Worm (Caenorhabditis elegans) whole organism, young adult: Measurements from ENCODE around the gene T24D5.3.

Experiments used
- B0019.2 ChIP-seq: fragments of 200-800 bp; sonication (Bioruptor generic); conservative IDR thresholded peaks from 2 replicates; pipeline ENCODE4 v1.3.6; 2022; ENCODE audit warnings: missing genetic modification reagents, missing genetic modification characterization, missing compliant biosample characterization
- C06A6.2 ChIP-seq: fragments of 200-800 bp; sonication (Bioruptor generic); conservative IDR thresholded peaks from 2 replicates; pipeline ENCODE4 v1.3.6; 2022; ENCODE audit warnings: missing genetic modification characterization, missing compliant biosample characterization
- C17E4.6 ChIP-seq: fragments of 200-800 bp; sonication (Bioruptor generic); IDR thresholded peaks from 2 replicates; pipeline ENCODE4 v1.3.6; 2022; ENCODE audit warnings: missing genetic modification reagents, missing genetic modification characterization, missing compliant biosample characterization
- D2030.7 ChIP-seq: fragments of 200-800 bp; sonication (Bioruptor generic); IDR thresholded peaks from 2 replicates; pipeline ENCODE4 v1.3.6; 2022; ENCODE audit warnings: missing genetic modification reagents, missing genetic modification characterization, missing compliant biosample characterization
- F52B5.7 ChIP-seq: sonication (generic microtip); optimal IDR thresholded peaks from 2 replicates; lab custom pipeline; 2016; ENCODE audit warnings: mild to moderate bottlenecking, missing genetic modification characterization, missing compliant biosample characterization
- F57A8.1 ChIP-seq: fragments of 200-800 bp; sonication (Bioruptor generic); optimal IDR thresholded peaks from 2 replicates; lab custom pipeline; 2018; ENCODE audit warnings: mild to moderate bottlenecking, missing genetic modification characterization, moderate library complexity, missing compliant biosample characterization
- K12H6.12 ChIP-seq: fragments of 200-800 bp; sonication (Bioruptor generic); optimal IDR thresholded peaks from 2 replicates; lab custom pipeline; 2018; ENCODE audit warnings: mild to moderate bottlenecking, missing genetic modification characterization, missing compliant biosample characterization
- Y53F4B.3 ChIP-seq: fragments of 200-800 bp; sonication (Bioruptor generic); IDR thresholded peaks from 2 replicates; pipeline ENCODE4 v1.3.6; 2022; ENCODE audit warnings: missing genetic modification reagents, missing genetic modification characterization, missing compliant biosample characterization
- Y56A3A.18 ChIP-seq: fragments of 200-800 bp; sonication (Bioruptor generic); IDR thresholded peaks from 2 replicates; pipeline ENCODE4 v1.3.6; 2022; ENCODE audit warnings: missing genetic modification reagents, missing genetic modification characterization, missing compliant biosample characterization
- Y79H2A.3 ChIP-seq: fragments of 200-800 bp; sonication (Bioruptor generic); conservative IDR thresholded peaks from 2 replicates; pipeline ENCODE4 v1.3.6; 2022; ENCODE audit warnings: missing genetic modification reagents, missing genetic modification characterization, missing compliant biosample characterization
- Y95B8A.8 ChIP-seq: fragments of 200-800 bp; sonication (Bioruptor generic); IDR thresholded peaks from 2 replicates; pipeline ENCODE4 v1.3.6; 2022; ENCODE audit warnings: missing genetic modification reagents, missing genetic modification characterization, missing compliant biosample characterization
- ZK185.1 ChIP-seq: sonication (generic microtip); optimal IDR thresholded peaks from 2 replicates; lab custom pipeline; 2016; ENCODE audit warnings: mild to moderate bottlenecking, missing genetic modification characterization, missing compliant biosample characterization; ENCODE audit not compliant: poor library complexity, severe bottlenecking
- athp-1 ChIP-seq: sonication (generic microtip); optimal IDR thresholded peaks from 2 replicates; lab custom pipeline; 2017; ENCODE audit warnings: mild to moderate bottlenecking, missing genetic modification characterization, missing compliant biosample characterization
- attf-5 ChIP-seq: fragments of 200-800 bp; sonication (Bioruptor generic); optimal IDR thresholded peaks from 2 replicates; lab custom pipeline; 2018; ENCODE audit warnings: mild to moderate bottlenecking, missing genetic modification characterization, missing compliant biosample characterization
- attf-6 ChIP-seq: fragments of 200-800 bp; sonication (Bioruptor generic); IDR thresholded peaks from 2 replicates; pipeline ENCODE4 v1.3.6; 2022; ENCODE audit warnings: missing genetic modification reagents, missing genetic modification characterization, missing compliant biosample characterization
- bed-2 ChIP-seq: fragments of 200-800 bp; sonication (Bioruptor generic); IDR thresholded peaks from 2 replicates; pipeline ENCODE4 v1.3.6; 2022; ENCODE audit warnings: missing genetic modification reagents, missing genetic modification characterization, missing compliant biosample characterization
- ccch-3 ChIP-seq: fragments of 200-800 bp; sonication (Bioruptor generic); optimal IDR thresholded peaks from 2 replicates; lab custom pipeline; 2018; ENCODE audit warnings: mild to moderate bottlenecking, missing genetic modification characterization, missing compliant biosample characterization
- cebp-1 ChIP-seq, 2 experiments: fragments of 200-800 bp in 1 of 2; sonication (Bioruptor generic) in 1 of 2; sonication (generic microtip) in 1 of 2; IDR thresholded peaks in 1 of 2; optimal IDR thresholded peaks in 1 of 2; 2 replicates each; pipeline versions ENCODE4 v1.3.6 to Lab custom; 2017 to 2022; ENCODE audit warnings: missing compliant biosample characterization in 2 of 2, missing genetic modification characterization in 2 of 2, mild to moderate bottlenecking in 1 of 2, missing genetic modification reagents in 1 of 2, moderate library complexity in 1 of 2
- ceh-100 ChIP-seq: fragments of 200-800 bp; sonication (Bioruptor generic); IDR thresholded peaks from 2 replicates; pipeline ENCODE4 v1.3.6; 2022; ENCODE audit warnings: missing genetic modification reagents, missing genetic modification characterization, missing compliant biosample characterization
- ceh-58 ChIP-seq: fragments of 200-800 bp; sonication (Bioruptor generic); IDR thresholded peaks from 2 replicates; pipeline ENCODE4 v1.3.6; 2022; ENCODE audit warnings: missing genetic modification characterization, missing compliant biosample characterization
- chd-7 ChIP-seq: sonication (generic microtip); optimal IDR thresholded peaks from 2 replicates; lab custom pipeline; 2016; ENCODE audit warnings: mild to moderate bottlenecking, missing genetic modification characterization, moderate library complexity, missing compliant biosample characterization
- dpl-1 ChIP-seq: fragments of 150-350 bp; optimal IDR thresholded peaks from 2 replicates; lab custom pipeline; 2014; ENCODE audit warnings: missing biosample characterization, missing genetic modification reagents, missing genetic modification characterization
- egl-44 ChIP-seq: fragments of 200-800 bp; sonication (Bioruptor generic); IDR thresholded peaks from 2 replicates; pipeline ENCODE4 v1.3.6; 2022; ENCODE audit warnings: missing genetic modification reagents, missing genetic modification characterization, missing compliant biosample characterization
- egrh-3 ChIP-seq: fragments of 200-800 bp; sonication (Bioruptor generic); IDR thresholded peaks from 2 replicates; pipeline ENCODE4 v1.3.6; 2022; ENCODE audit warnings: missing genetic modification reagents, missing genetic modification characterization, missing compliant biosample characterization
- ekl-4 ChIP-seq: fragments of 200-800 bp; sonication (Bioruptor generic); IDR thresholded peaks from 2 replicates; pipeline ENCODE4 v1.3.6; 2022; ENCODE audit warnings: missing genetic modification reagents, missing genetic modification characterization, missing compliant biosample characterization
- fkh-3 ChIP-seq: sonication (generic microtip); optimal IDR thresholded peaks from 2 replicates; lab custom pipeline; 2016; ENCODE audit warnings: mild to moderate bottlenecking, missing genetic modification characterization, missing compliant biosample characterization
- lin-26 ChIP-seq: fragments of 200-800 bp; sonication (Bioruptor generic); IDR thresholded peaks from 2 replicates; pipeline ENCODE4 v1.3.6; 2022; ENCODE audit warnings: missing genetic modification reagents, missing genetic modification characterization, missing compliant biosample characterization
- lin-40 ChIP-seq: sonication (generic microtip); optimal IDR thresholded peaks from 2 replicates; lab custom pipeline; 2016; ENCODE audit warnings: missing genetic modification characterization, mild to moderate bottlenecking, missing compliant biosample characterization, missing genotype, missing genetic modification reagents
- lin-54 ChIP-seq: fragments of 200-800 bp; sonication (Bioruptor generic); optimal IDR thresholded peaks from 2 replicates; lab custom pipeline; 2018; ENCODE audit warnings: mild to moderate bottlenecking, missing genetic modification characterization, missing compliant biosample characterization
- lir-1 ChIP-seq: fragments of 200-800 bp; sonication (Bioruptor generic); conservative IDR thresholded peaks from 2 replicates; pipeline ENCODE4 v1.3.6; 2022; ENCODE audit warnings: missing genetic modification reagents, missing genetic modification characterization, missing compliant biosample characterization
- lsy-27 ChIP-seq: sonication (generic microtip); optimal IDR thresholded peaks from 2 replicates; lab custom pipeline; 2017; ENCODE audit warnings: missing genetic modification characterization, mild to moderate bottlenecking, missing compliant biosample characterization, antibody characterized with exemption, missing genotype, borderline replicate concordance; ENCODE audit not compliant: insufficient read depth
- madf-6 ChIP-seq: fragments of 200-800 bp; sonication (Bioruptor generic); IDR thresholded peaks from 2 replicates; pipeline ENCODE4 v1.3.6; 2022; ENCODE audit warnings: missing genetic modification reagents, missing genetic modification characterization, missing compliant biosample characterization
- mcd-1 ChIP-seq: fragments of 200-800 bp; sonication (Bioruptor generic); IDR thresholded peaks from 2 replicates; pipeline ENCODE4 v1.3.6; 2022; ENCODE audit warnings: missing genetic modification reagents, missing genetic modification characterization, missing compliant biosample characterization
- mel-28 ChIP-seq: sonication (generic microtip); optimal IDR thresholded peaks from 2 replicates; lab custom pipeline; 2016; ENCODE audit warnings: borderline replicate concordance, mild to moderate bottlenecking, missing genetic modification characterization, missing compliant biosample characterization
- mxl-1 ChIP-seq: sonication (generic microtip); optimal IDR thresholded peaks from 2 replicates; lab custom pipeline; 2016; ENCODE audit warnings: missing genetic modification characterization, missing compliant biosample characterization
- nfya-2 ChIP-seq: fragments of 200-800 bp; sonication (Bioruptor generic); IDR thresholded peaks from 2 replicates; pipeline ENCODE4 v1.3.6; 2022; ENCODE audit warnings: missing genetic modification reagents, missing genetic modification characterization, missing compliant biosample characterization
- nfyb-1 ChIP-seq: fragments of 200-800 bp; sonication (Bioruptor generic); IDR thresholded peaks from 2 replicates; pipeline ENCODE4 v1.3.6; 2022; ENCODE audit warnings: missing genetic modification reagents, missing genetic modification characterization, missing compliant biosample characterization
- nhr-80 ChIP-seq: sonication (generic microtip); optimal IDR thresholded peaks from 2 replicates; lab custom pipeline; 2016; ENCODE audit warnings: missing genetic modification characterization, missing compliant biosample characterization
- rcor-1 ChIP-seq: fragments of 200-800 bp; sonication (Bioruptor generic); IDR thresholded peaks from 2 replicates; pipeline ENCODE4 v1.3.6; 2022; ENCODE audit warnings: missing genetic modification reagents, missing genetic modification characterization, missing compliant biosample characterization
- repo-1 ChIP-seq: sonication (generic microtip); optimal IDR thresholded peaks from 2 replicates; lab custom pipeline; 2017; ENCODE audit warnings: mild to moderate bottlenecking, missing genetic modification characterization, missing compliant biosample characterization
- sea-2 ChIP-seq: fragments of 200-800 bp; sonication (Bioruptor generic); IDR thresholded peaks from 2 replicates; pipeline ENCODE4 v1.3.6; 2022; ENCODE audit warnings: missing genetic modification characterization, missing compliant biosample characterization
- snpc-1.1 ChIP-seq: sonication (generic microtip); optimal IDR thresholded peaks from 2 replicates; lab custom pipeline; 2017; ENCODE audit warnings: missing genetic modification characterization, mild to moderate bottlenecking, missing compliant biosample characterization, antibody characterized with exemption, moderate library complexity, missing genotype, missing genetic modification reagents; ENCODE audit not compliant: insufficient read depth
- tbp1 ChIP-seq: fragments of 200-800 bp; sonication (Bioruptor generic); optimal IDR thresholded peaks from 2 replicates; lab custom pipeline; 2018; ENCODE audit warnings: mild to moderate bottlenecking, missing genetic modification characterization, missing compliant biosample characterization
- tlf-1 ChIP-seq: fragments of 200-800 bp; sonication (Bioruptor generic); optimal IDR thresholded peaks from 2 replicates; lab custom pipeline; 2018; ENCODE audit warnings: mild to moderate bottlenecking, missing genetic modification characterization, missing compliant biosample characterization
- ztf-25 ChIP-seq: fragments of 200-800 bp; sonication (Bioruptor generic); IDR thresholded peaks from 2 replicates; pipeline ENCODE4 v1.3.6; 2022; ENCODE audit warnings: missing genetic modification reagents, missing genetic modification characterization, missing compliant biosample characterization
- ztf-26 ChIP-seq: sonication (generic microtip); optimal IDR thresholded peaks from 2 replicates; lab custom pipeline; 2017; ENCODE audit warnings: missing genetic modification characterization, missing compliant biosample characterization

Gene T24D5.3

DNA sequence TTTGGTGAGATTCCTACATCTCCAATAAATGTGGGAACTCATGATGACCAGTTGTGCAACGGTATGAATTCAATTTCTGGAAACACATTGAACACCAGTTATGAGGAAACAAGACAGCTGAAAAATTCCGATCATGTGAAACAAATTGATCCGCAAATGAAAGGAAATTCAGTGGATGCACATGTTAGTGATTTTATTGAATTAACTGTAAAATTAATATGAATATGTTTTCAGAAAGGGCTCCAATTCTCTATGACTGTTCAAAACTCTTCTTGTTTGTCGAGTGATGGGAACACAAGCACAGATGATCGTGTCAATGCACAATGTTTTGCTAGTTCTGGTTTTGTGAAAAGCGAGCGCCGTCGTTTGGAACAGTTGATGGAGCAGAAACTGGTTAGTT is 40.4 kb downstream of the T24D5.3 start:
- TF ChIP-seq Y95B8A.8 (GFP tag; lab: Robert Waterston, UW) (no peak), lir-1 (GFP tag; lab: Robert Waterston, UW) (no peak), mel-28 (tag; lab: Kevin White, UChicago) (no peak), cebp-1 (GFP tag; IDR thresholded peaks at IDR 0.05; lab: Robert Waterston, UW) (no peak), cebp-1 (tag; optimal IDR thresholded peaks at IDR 0.05; lab: Kevin White, UChicago) (no peak), F52B5.7 (tag; lab: Kevin White, UChicago) (no peak), nfya-2 (GFP tag; lab: Robert Waterston, UW) (no peak), ZK185.1 (tag; lab: Kevin White, UChicago) (no peak), B0019.2 (GFP tag; lab: Robert Waterston, UW) (no peak), egl-44 (GFP tag; lab: Robert Waterston, UW) (no peak), Y79H2A.3 (GFP tag; lab: Robert Waterston, UW) (no peak), dpl-1 (GFP tag; lab: Kevin White, UChicago) (no peak), sea-2 (no peak), F57A8.1 (GFP tag; lab: Kevin White, UChicago) (no peak), fkh-3 (tag; lab: Kevin White, UChicago) (no peak)

DNA sequence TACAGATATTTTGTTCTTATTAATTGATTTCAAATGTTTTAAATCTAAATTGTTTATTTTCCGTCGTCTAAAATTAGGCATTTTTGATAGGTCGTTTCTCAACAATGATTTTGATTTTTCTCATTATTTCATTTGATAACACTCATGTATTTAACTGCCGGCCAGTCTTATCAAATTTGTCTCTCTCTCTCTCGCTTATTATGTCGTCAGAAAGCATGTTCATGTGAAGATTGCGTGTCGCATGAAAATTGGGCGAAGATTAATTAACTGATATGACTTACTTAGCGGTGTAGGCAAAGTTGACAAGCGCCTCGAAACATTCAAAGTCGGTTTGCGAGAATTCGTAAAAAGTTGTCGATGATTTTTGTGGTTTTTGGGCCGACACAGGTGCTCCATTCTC is 47.9 kb downstream of the T24D5.3 start:
- peak; percentile 18 for TF ChIP-seq tbp1 (GFP tag; lab: Kevin White, UChicago)
- TF ChIP-seq attf-6 = no peak
- no peak for TF ChIP-seq lin-40 (tag; lab: Kevin White, UChicago)
- TF ChIP-seq ekl-4 (GFP tag; lab: Robert Waterston, UW) = no peak
- TF ChIP-seq bed-2 (GFP tag; lab: Robert Waterston, UW) = no peak
- TF ChIP-seq ztf-25 = no peak
- TF ChIP-seq K12H6.12 (tag; lab: Kevin White, UChicago) = no peak
- TF ChIP-seq Y79H2A.3 (GFP tag; lab: Robert Waterston, UW) = no peak
- no peak for TF ChIP-seq ztf-26
- TF ChIP-seq nfyb-1 (GFP tag; lab: Robert Waterston, UW) = 0 out of 2 replicates have a peak, but pooled peaks have one; percentile 27
- TF ChIP-seq ceh-58 (GFP tag; lab: Robert Waterston, UW) = no peak
- no peak for TF ChIP-seq rcor-1 (GFP tag; lab: Robert Waterston, UW)
- TF ChIP-seq Y53F4B.3 (GFP tag; lab: Robert Waterston, UW) = no peak
- no peak for TF ChIP-seq C06A6.2 (GFP tag; lab: Robert Waterston, UW)
- TF ChIP-seq tlf-1 = no peak
- TF ChIP-seq chd-7 (tag; lab: Kevin White, UChicago) = no peak
- no peak for TF ChIP-seq attf-5 (GFP tag; lab: Kevin White, UChicago)
- TF ChIP-seq sea-2 = no peak
- TF ChIP-seq repo-1 (tag; lab: Kevin White, UChicago) = no peak
- TF ChIP-seq athp-1 (tag; lab: Kevin White, UChicago) = no peak
- no peak for TF ChIP-seq ceh-100
- peak; percentile 77 for TF ChIP-seq nhr-80 (tag; lab: Kevin White, UChicago)
- no peak for TF ChIP-seq lsy-27 (tag; lab: Kevin White, UChicago)
- TF ChIP-seq, all 124 proteins: peak for 3

DNA sequence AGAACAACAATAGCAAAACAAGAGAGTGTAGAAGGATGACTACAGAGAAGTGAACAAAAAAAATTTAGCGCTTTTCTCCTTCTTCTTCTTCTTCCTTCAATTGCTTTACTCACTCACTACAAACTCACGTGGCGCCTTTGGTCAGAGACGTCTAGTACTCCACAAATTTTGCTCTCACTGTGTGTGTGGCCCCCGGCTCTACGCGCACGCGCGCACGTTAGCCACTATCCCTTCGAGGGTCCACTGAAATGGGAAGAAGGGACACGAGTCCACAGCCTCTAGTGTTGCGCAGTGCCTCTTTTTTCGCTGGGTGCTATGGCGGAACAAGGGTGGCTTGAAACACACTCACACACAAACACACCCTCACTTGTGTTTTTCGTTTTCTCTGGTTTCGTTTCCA is 49.4 kb downstream of the T24D5.3 start:
- TF ChIP-seq madf-6 (GFP tag; lab: Robert Waterston, UW) = no peak
- no peak for TF ChIP-seq lin-54 (GFP tag; lab: Kevin White, UChicago)
- TF ChIP-seq D2030.7 (GFP tag; lab: Robert Waterston, UW) = no peak
- no peak for TF ChIP-seq C17E4.6 (GFP tag; lab: Robert Waterston, UW)
- TF ChIP-seq Y56A3A.18 (GFP tag; lab: Robert Waterston, UW) = no peak
- 0 out of 2 replicates have a peak, but pooled peaks have one; percentile 29 for TF ChIP-seq lin-26 (GFP tag; lab: Robert Waterston, UW)
- TF ChIP-seq mcd-1 = 0 out of 2 replicates have a peak, but pooled peaks have one; percentile 26
- no peak for TF ChIP-seq nhr-80 (tag; lab: Kevin White, UChicago)
- TF ChIP-seq egrh-3 = no peak
- TF ChIP-seq F52B5.7 (tag; lab: Kevin White, UChicago) = no peak
- TF ChIP-seq Y95B8A.8 (GFP tag; lab: Robert Waterston, UW) = 0 out of 2 replicates have a peak, but pooled peaks have one; percentile 30
- no peak for TF ChIP-seq ccch-3
- TF ChIP-seq snpc-1.1 = no peak
- TF ChIP-seq mxl-1 (tag; lab: Kevin White, UChicago) = no peak
